Fruit fly (Drosophila melanogaster): ENCODE results near the gene btsz.

dm6 chr3R:14901408-14902352 is 26.4 kb upstream of the btsz start, which contains the start of gene RpS5b:
- no peak for TF ChIP-seq CG34422 (GFP tag; IDR thresholded peaks at IDR 0.05)
- no peak for TF ChIP-seq lola (GFP tag; optimal IDR thresholded peaks at IDR 0.05)
- no peak for TF ChIP-seq fd102C (GFP tag; optimal IDR thresholded peaks at IDR 0.05)
